Worm (Caenorhabditis elegans): ENCODE results near the gene sup-12.

DNA sequence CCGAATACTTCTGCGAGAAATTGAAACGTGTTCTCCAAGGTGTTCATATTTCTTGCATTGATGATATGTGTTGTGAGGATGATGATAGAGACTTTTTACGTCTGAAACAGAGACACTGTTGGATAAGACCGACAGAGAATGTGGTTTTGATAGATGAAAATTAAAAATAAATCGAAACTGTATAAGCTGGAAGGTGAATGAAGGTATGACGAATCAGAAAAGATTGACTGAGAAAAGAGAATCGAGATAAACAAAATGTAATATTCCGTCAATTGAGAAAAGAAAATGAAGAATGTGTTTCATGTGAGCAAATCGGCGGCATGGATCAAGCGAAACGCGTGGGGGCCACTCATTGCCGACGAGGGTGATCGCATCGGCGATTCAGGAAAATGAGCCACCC is 46.7 kb upstream of the sup-12 start, which contains the start of gene ceh-18:
- no peak for TF ChIP-seq nhr-76 (tag; optimal IDR thresholded peaks at IDR 0.05)
- TF ChIP-seq ceh-82 (tag; optimal IDR thresholded peaks at IDR 0.05) = no peak
- no peak for TF ChIP-seq aly-2 (tag; optimal IDR thresholded peaks at IDR 0.05)
- no peak for TF ChIP-seq unc-39 (tag; optimal IDR thresholded peaks at IDR 0.05)
- no peak for TF ChIP-seq fkh-10 (GFP tag; optimal IDR thresholded peaks at IDR 0.05)
- no peak for TF ChIP-seq zip-11 (GFP tag; IDR thresholded peaks at IDR 0.05)
- TF ChIP-seq zag-1 (tag; optimal IDR thresholded peaks at IDR 0.05) = no peak
- TF ChIP-seq skn-1 (tag; optimal IDR thresholded peaks at IDR 0.05) = no peak
- TF ChIP-seq daf-12 (tag; optimal IDR thresholded peaks at IDR 0.05) = no peak
